Worm (Caenorhabditis elegans): ENCODE measurements around the gene R08D7.4.

DNA sequence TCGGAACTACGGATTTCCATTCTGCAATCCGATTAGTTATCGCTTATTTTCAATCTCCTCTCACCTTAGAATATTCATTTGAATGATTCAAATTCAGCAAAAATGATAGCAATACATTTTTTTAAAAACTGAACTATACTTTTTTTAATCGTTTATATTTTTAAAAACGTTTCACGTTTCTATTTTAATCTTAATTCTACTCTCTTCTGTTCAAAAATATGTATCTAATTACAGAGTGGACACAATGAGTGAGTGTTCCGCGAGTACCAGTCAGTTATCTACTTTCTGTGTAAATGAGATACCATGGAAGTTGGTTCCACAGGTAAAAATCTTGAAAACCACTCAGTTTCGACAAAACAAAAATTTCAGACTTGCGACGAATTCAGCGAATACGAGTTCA is 30.9 kb downstream of the R08D7.4 start, which contains the start of the genes F59B2.15 and zif-1:
- TF ChIP-seq F49E8.2 (tag; optimal IDR thresholded peaks at IDR 0.05; ENCODE audit: borderline replicate concordance): no peak
- TF ChIP-seq jun-1 (tag; optimal IDR thresholded peaks at IDR 0.05): no peak
- TF ChIP-seq F10B5.3 (tag; optimal IDR thresholded peaks at IDR 0.05): no peak
- no peak for TF ChIP-seq zfp-3 (GFP tag; conservative IDR thresholded peaks at IDR 0.05)
- TF ChIP-seq ces-1 (GFP tag; optimal IDR thresholded peaks at IDR 0.05): no peak
- TF ChIP-seq ama-1 (optimal IDR thresholded peaks at IDR 0.05): no peak
- no peak for TF ChIP-seq ztf-11 (tag; optimal IDR thresholded peaks at IDR 0.05)
- no peak for TF ChIP-seq egl-43 (GFP tag; IDR thresholded peaks at IDR 0.05)
- TF ChIP-seq ceh-32 (tag; optimal IDR thresholded peaks at IDR 0.05; ENCODE audit: poor library complexity): no peak
- no peak for TF ChIP-seq nhr-237 (tag; optimal IDR thresholded peaks at IDR 0.05)
- TF ChIP-seq nhr-76 (tag; optimal IDR thresholded peaks at IDR 0.05): no peak
- no peak for TF ChIP-seq dve-1 (tag; optimal IDR thresholded peaks at IDR 0.05; ENCODE audit: insufficient read depth)
- TF ChIP-seq rbr-2 (tag; optimal IDR thresholded peaks at IDR 0.05): no peak
